Worm (Caenorhabditis elegans) whole organism, L2 larva: ENCODE results near the gene wdr-5.2.

Experiments used
- R02D3.7 ChIP-seq: fragments of 150-350 bp; optimal IDR thresholded peaks from 2 replicates; lab custom pipeline; 2014; ENCODE audit warnings: missing biosample characterization, missing genetic modification characterization
- fos-1 ChIP-seq: fragments of 150-350 bp; optimal IDR thresholded peaks from 2 replicates; lab custom pipeline; 2014; ENCODE audit warnings: missing biosample characterization, missing genetic modification characterization
- lin-39 ChIP-seq: fragments of 150-350 bp; optimal IDR thresholded peaks from 2 replicates; lab custom pipeline; 2014; ENCODE audit warnings: missing biosample characterization, missing genetic modification reagents, missing genetic modification characterization
- lsy-2 ChIP-seq, 2 experiments: fragments of 150-350 bp in 1 of 2; sonication (generic microtip) in 1 of 2; optimal IDR thresholded peaks; 2 replicates each; lab custom pipeline; 2014 to 2017; ENCODE audit warnings: missing biosample characterization in 2 of 2, missing genetic modification characterization in 2 of 2
- mbf-1 ChIP-seq: sonication (generic microtip); optimal IDR thresholded peaks from 2 replicates; lab custom pipeline; 2017; ENCODE audit warnings: missing biosample characterization, missing genetic modification characterization
- nhr-12 ChIP-seq: fragments of 150-350 bp; optimal IDR thresholded peaks from 2 replicates; lab custom pipeline; 2014; ENCODE audit warnings: missing biosample characterization, missing genetic modification characterization
- nhr-25 ChIP-seq: fragments of 150-350 bp; sonication (generic microtip); optimal IDR thresholded peaks from 3 replicates; lab custom pipeline; 2014; ENCODE audit warnings: missing biosample characterization, missing genetic modification characterization
- nhr-77 ChIP-seq: fragments of 150-350 bp; optimal IDR thresholded peaks from 2 replicates; lab custom pipeline; 2014; ENCODE audit warnings: missing biosample characterization, missing genetic modification characterization
- snpc-4 ChIP-seq: fragments of 150-350 bp; optimal IDR thresholded peaks from 2 replicates; lab custom pipeline; 2014; ENCODE audit warnings: missing biosample characterization, missing genetic modification characterization
- unc-39 ChIP-seq: fragments of 150-350 bp; optimal IDR thresholded peaks from 2 replicates; lab custom pipeline; 2014; ENCODE audit warnings: missing biosample characterization, missing genetic modification characterization
- unc-62 ChIP-seq: fragments of 150-350 bp; optimal IDR thresholded peaks from 2 replicates; lab custom pipeline; 2014; ENCODE audit warnings: missing biosample characterization, missing genetic modification reagents, missing genetic modification characterization
- zag-1 ChIP-seq: fragments of 150-350 bp; optimal IDR thresholded peaks from 2 replicates; lab custom pipeline; 2014; ENCODE audit warnings: missing biosample characterization, missing genetic modification characterization
- ztf-11 ChIP-seq: sonication (generic microtip); optimal IDR thresholded peaks from 2 replicates; lab custom pipeline; 2017; ENCODE audit warnings: missing biosample characterization, missing genetic modification characterization

DNA sequence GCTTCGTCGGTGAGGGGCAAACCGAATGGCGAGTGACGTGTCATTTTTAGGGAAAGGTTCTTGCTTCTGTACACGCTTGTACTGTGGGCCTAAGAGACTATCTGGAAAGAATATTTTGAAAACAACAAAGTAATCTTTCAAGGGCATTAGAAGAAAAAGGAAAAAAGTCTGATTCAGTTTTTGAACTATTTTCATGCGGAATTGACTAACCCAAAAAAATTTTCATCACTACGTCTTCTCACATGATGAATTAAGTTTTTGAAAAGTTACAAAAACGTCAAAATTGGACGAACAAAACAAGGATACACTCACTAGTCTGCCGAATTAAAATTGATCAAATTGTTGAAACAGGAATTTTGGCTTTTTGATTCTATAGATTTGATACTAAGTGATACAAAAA is 29.6 kb upstream of the wdr-5.2 start, which contains the start of gene C11H1.9:
- TF ChIP-seq R02D3.7 (tag; lab: Kevin White, UChicago) (no peak), nhr-77 (no peak), lin-39 (tag; lab: Kevin White, UChicago) (no peak), ztf-11 (tag; lab: Kevin White, UChicago) (no peak), nhr-25 (no peak), lsy-2 (tag; optimal IDR thresholded peaks at IDR 0.05; lab: Kevin White, UChicago) (no peak), zag-1 (no peak), mbf-1 (tag; lab: Kevin White, UChicago) (no peak), snpc-4 (tag; lab: Kevin White, UChicago) (no peak), nhr-12 (no peak), unc-62 (GFP tag; lab: Kevin White, UChicago) (no peak), unc-39 (no peak), fos-1 (no peak)
